Worm (Caenorhabditis elegans): ENCODE data around the gene unc-36.

Gene unc-36

DNA sequence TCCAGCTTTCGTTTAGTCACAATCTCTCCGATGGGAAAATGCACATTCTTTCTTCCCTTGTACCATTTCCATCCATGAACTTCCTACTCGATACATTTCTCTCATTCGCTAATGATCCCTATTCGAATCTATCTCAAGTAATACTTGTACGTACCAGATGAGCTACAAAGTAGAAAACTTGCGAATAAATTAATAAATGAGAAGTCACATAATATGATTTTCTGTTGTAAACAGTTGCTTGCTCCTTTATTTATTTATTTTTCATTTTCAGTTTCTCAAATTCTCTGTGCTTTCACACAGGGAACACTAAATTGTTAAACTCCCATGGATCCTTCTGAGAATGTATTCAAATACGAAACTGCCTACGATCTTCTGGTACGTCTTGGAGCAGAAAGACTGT, 25.2 kb upstream of the unc-36 start, which contains the start of gene rfs-1:
TSS of gene rfs-1 (plus strand) at position 301 of the 400 bp plus-strand sequence.
- TF ChIP-seq unc-62 (GFP tag; optimal IDR thresholded peaks at IDR 0.05): no peak

DNA sequence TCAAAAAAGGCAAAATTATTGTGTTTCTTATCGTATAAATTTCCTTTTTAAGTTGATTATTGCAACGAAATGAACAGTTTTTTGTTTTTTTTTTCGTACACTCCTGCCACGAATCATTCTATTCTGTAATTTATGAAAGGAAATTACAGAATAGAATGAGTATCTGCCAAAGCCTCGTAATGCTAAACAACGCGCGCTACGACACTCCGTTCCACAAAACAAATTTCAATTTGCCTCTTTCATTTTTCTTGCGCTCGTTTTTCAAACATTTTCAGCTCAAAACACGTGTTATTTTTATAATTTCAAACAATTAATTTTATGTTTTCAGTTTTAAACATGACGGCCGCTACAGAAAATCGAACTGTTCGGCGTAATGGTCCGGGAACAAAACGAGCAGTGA, 23.8 kb upstream of the unc-36 start, which contains the start of gene mob-4:
TSS of gene mob-4 (plus strand) at position 329 of the 400 bp plus-strand sequence.
- TF ChIP-seq unc-62 (GFP tag; optimal IDR thresholded peaks at IDR 0.05): no peak

DNA sequence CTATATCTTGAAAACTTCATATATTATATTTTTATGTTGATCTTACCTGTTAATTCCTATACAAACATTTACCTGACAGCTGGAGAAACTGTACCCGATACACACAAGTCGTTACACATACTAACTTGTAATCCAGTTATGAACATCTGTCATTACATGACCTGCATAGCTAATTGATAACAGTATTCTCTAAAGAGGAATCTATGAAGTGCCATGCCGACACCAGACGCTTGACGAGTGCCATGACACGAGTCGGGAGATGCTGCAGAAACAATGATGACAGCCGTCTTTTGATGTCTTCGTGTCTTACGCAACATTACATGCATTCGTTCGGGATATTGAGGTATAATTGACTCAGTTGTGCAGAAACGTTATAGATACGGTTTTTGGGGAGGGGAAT, 19.1 kb upstream of the unc-36 start:
- no peak for TF ChIP-seq unc-62 (GFP tag; optimal IDR thresholded peaks at IDR 0.05)

DNA sequence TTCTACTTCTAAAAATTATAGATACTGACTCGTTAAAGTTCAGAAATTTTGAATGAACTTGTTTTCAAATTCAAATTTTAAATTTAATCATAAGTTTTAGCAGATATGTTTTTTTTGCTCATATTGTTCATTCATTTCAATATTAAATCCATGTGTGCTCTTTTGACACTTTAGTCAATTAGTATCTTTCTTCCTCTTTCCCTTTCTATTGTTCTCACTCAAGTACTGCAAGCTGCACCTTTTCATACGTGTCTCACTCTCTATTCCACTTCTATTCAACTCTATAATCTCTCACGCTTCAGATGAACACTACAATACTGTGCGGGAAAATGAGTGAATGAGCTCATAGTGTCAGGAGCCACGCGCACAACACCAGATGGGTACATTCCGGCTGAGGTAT, 16.9 kb upstream of the unc-36 start, which contains the start of gene C30A5.16:
TSS of gene C30A5.16 (plus strand) at position 301 of the 400 bp plus-strand sequence.
- no peak for TF ChIP-seq unc-62 (GFP tag; optimal IDR thresholded peaks at IDR 0.05)

DNA sequence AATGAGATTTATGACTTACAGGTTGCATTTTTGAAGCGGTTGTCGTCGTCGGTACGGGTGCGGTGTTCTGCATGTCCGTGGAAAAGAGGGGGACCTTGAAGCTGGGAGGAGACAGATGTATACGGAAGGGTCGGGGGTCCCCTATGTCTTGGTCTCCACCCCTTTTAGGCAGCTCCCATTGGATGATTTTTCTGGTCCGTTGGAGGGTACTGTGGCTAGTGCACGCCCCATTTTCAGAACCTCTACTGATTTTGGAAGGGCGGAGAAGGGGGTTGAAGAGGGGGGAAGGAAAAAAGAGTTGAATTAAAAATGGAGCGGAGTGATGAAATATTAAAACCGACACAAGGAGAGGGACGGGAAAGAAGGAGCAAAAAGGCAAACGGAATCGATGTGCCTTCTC, 15.2 kb upstream of the unc-36 start, which contains the start of gene unc-86:
TSS of gene unc-86 (minus strand) at position 113 of the 400 bp plus-strand sequence.
- no peak for TF ChIP-seq unc-62 (GFP tag; optimal IDR thresholded peaks at IDR 0.05)

DNA sequence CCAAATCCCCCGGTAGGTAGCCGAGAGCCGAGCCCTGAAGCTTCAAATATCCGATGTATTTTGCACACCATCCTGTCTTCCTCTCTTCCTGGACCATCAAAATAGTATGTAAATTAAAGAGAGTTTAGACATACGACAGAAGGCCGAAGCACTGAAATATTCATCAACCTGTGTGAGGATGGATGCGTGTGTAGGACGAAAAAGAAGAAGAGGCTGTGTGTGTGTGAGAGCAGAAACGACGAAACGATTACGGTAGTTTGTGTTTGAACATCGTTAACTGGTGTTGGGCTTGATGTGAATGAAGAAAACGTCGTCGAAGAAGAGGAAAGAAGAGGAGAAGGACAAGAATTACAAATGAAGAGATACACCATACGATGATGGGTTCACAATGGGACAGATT, 10.5 kb upstream of the unc-36 start:
- no peak for TF ChIP-seq unc-62 (GFP tag; optimal IDR thresholded peaks at IDR 0.05)

DNA sequence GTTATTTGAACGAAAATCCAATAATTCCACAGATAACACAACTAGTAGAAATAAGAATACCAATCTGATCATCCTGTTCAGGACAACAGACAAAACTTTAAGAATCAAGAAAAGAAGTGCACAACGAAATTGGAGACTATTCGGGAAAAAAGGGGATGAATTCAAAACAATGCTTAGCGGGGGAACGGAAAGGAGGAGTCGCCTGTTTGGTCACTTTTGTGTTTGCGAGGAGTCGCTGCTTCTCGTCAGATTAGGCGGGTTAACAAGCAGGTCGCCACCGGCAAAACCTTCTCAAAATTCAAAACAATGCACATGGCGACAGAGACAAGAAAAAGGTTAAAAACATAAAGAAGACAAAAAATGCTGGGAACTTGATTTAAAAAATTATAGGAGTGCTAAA, 8.8 kb upstream of the unc-36 start, which contains the start of gene C30A5.10:
TSS of gene C30A5.10 (minus strand) at position 101 of the 400 bp plus-strand sequence.
- no peak for TF ChIP-seq unc-62 (GFP tag; optimal IDR thresholded peaks at IDR 0.05)

DNA sequence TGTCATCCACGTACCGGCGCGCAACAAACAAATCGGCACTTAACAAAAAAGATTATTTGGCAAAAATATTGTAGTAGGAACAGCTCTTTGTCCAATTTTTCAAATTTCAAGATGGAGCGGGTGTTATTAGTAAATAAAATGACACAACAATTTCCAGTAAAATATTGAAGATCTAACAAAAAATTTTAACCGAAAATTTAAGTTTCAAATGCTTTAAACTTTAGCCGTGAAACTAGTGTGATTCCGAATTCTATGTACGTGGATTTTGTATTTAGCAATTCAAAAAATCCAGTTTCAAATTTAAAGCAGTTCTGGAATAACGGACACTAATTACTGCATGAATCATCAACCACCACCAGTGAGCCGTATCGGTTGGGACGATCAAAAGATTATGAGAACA, 1.7 kb upstream of the unc-36 start, which contains the start of gene snb-5:
TSS of gene snb-5 (plus strand) at position 301 of the 400 bp plus-strand sequence.
- TF ChIP-seq unc-62 (GFP tag; optimal IDR thresholded peaks at IDR 0.05): no peak

DNA sequence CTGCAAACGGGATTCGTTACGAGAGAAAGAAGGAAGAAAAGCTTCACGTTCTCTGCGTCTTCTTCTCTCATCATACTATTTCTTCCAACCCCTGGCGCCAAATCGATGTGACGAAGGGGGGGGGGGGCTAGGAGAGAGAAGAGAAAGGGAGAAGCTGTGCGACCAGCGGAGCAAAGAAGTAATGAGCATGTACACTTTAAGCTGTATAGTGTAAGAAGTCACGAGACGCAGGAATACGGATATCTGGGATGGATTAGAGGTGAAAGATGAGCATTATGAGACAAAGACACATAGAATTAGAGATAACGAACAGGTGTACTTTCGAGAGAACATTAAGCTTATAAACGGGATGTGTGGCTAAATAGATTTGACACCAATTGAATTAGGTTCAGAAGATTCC, 743 bp upstream of the unc-36 start:
- no peak for TF ChIP-seq unc-62 (GFP tag; optimal IDR thresholded peaks at IDR 0.05)

DNA sequence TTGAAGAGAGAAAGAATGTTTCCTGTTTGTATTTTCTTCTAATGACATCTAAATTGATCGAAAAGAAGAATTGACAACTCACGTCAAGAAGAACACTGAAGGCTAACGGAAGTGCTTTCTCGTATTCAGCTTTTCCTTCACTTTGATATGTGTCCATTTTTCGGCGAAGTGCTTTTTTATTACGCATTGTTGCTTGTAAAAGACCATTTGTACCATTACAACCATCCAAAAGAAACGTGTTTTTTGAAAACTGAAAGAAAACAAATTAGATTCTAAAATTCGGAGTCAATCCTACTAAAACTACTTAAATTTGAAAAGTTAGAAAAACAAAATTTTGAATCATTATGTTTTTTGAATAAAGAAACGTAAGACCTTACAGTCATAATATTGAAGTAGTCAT, 2.0 kb downstream of the unc-36 start:
- no peak for TF ChIP-seq unc-62 (GFP tag; optimal IDR thresholded peaks at IDR 0.05)

DNA sequence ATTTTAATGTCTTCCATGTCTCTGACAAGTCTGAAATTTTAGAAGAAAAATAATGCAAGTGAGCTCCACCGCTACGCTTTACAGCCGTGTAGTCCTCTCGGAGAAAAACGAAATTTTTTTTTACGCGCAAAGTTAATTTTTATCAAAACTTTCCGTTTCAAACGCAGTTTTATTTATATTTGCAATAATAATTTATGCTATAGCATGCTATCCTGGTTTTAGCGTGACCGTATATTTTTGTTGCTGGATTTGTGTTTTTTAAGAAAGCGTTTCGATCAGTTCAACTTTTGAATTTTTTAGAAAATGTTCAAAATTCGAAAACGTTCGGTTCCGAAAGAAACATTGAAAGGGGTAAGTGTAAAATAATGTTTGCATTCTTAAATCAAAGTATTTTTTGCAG, 9.3 kb downstream of the unc-36 start, which contains the start of gene C50C3.1:
TSS of gene C50C3.1 (plus strand) at position 301 of the 400 bp plus-strand sequence.
- TF ChIP-seq unc-62 (GFP tag; optimal IDR thresholded peaks at IDR 0.05): no peak

DNA sequence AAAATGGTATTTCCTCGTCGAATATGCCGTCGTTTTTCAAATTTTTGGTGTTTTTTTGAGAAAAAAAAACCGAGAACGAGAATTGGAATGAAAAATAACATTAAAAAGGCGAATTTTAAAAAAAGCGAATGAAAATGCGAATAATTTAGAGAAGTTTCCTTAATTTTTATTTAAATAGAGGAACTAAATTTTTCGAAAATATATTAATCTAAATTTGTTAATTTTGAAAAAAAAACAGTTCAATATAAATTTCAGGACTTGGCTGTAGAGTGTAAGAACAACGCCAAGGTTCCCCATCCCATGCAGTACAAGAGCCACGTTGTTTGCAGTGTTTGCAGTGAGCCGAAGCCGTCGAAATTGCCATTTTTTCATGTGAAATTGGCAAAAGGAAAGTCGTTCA, 10.5 kb downstream of the unc-36 start, which contains the start of gene C50C3.19:
TSS of gene C50C3.19 (plus strand) at position 301 of the 400 bp plus-strand sequence.
- TF ChIP-seq unc-62 (GFP tag; optimal IDR thresholded peaks at IDR 0.05): no peak

DNA sequence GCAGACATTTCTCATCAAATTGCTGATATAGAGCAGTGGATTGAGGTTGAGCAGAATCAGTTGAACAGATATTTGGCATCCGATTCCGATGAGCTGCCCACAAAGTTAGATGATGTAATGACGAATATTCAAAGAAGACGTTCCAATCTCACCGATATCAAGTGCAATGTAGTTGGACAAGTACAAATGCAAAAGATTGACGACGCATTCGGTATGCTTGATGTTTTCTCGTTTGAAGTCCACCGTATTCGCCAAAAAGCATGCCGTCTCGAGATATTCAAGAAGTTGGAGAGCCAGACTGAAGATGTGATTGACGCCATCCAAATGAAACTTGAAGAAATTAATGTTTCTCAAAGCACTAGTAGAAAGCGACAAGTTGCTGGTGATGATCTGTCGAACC, 15.9 kb downstream of the unc-36 start:
- TF ChIP-seq unc-62 (GFP tag; optimal IDR thresholded peaks at IDR 0.05): no peak

DNA sequence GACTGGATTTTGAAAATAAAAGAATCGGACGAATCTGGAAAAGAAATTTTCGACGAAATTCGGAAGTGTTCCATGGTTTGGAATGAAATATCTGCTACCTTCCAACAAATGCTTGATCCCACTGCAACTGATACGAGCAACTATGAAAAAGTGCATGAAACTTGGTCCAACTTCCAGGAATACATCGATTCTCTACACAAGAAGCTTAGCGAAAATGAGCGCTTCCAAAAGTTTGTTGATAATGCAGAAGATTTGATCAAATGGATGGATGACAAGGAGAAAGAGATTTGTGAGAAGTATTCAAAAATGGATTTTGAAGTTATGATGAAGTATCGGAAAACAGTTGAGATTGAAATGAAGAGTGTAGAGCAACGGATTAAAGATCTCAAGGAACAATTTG, 18.4 kb downstream of the unc-36 start:
- no peak for TF ChIP-seq unc-62 (GFP tag; optimal IDR thresholded peaks at IDR 0.05)

DNA sequence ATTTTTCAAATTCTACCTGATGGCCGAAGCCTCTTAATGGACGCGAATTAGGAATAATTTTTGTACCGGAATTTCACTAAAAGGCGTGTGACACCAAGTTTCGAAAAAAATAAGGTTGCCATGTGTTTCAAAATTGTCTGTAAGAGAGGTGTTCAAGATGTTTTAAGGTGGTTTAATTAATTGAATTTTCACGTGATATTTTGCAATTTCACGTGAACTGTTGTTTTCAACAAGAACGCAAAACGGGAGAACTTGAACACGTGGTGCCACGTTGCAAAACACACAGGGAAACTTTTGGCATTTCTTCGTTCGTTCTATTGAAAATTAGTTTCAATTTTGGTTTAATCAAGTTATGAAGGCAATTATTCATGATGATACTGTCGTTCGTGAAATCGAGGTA, 19.4 kb downstream of the unc-36 start, which contains the start of gene spc-2:
TSS of gene spc-2 (plus strand) at position 301 of the 400 bp plus-strand sequence.
- TF ChIP-seq unc-62 (GFP tag; optimal IDR thresholded peaks at IDR 0.05): no peak

DNA sequence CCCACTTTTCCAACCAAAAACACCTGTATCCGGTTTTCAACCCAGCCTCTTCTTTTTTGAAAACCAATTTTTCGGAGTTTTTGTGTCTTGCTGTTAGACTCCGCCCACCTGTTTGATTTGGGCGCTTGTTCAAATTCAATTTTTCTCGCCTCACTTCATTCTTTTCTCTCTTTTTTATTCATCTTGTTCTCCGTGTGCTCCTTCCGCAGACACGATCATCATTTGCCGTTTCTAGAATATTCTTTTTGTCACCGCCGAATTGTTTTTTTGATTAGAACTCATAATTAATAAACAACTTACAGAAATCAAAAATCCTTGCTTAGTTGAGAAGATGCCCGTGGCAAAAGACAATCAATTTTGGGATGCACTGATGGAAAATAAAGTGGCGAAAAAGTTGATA, 22.1 kb downstream of the unc-36 start, which contains the start of gene C50C3.5:
TSS of gene C50C3.5 (plus strand) at position 301 of the 400 bp plus-strand sequence.
- no peak for TF ChIP-seq unc-62 (GFP tag; optimal IDR thresholded peaks at IDR 0.05)

DNA sequence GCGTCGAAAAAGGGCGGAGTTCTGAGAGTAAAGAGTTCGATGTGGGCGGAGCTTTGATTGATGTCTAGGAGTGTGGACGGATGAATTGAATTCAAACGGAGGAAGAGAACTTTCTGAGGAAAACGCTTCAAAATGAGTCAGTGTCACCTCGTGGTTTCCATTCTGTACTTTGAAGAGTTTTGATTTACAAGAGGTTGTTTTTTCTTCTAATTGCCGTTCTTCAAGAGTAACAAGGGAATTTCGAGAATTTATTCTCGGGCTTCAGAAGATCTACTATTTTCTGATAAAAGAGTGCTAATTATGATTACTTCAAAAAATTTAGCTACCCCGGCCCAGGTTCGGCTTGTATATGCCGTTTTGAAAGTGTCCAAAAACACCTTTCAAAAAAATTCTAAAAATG, 24.8 kb downstream of the unc-36 start, which contains the start of gene C50C3.12:
TSS of gene C50C3.12 (plus strand) at position 301 of the 400 bp plus-strand sequence.
- no peak for TF ChIP-seq unc-62 (GFP tag; optimal IDR thresholded peaks at IDR 0.05)
